Fruit fly (Drosophila melanogaster) whole organism, embryonic: Measurements from ENCODE around the gene Arfip.

Source experiments
- Ada2b ChIP-seq: fragments of 200-800 bp; sonication (Bioruptor generic); IDR thresholded peaks from 2 replicates; pipeline ENCODE4 v1.3.6; 2022; ENCODE audit warnings: missing biosample characterization, missing genetic modification characterization
- Aef1 ChIP-seq: fragments of 200-800 bp; sonication (Bioruptor generic); IDR thresholded peaks from 3 replicates; pipeline ENCODE4 v1.3.6; 2022; ENCODE audit warnings: missing biosample characterization, missing genetic modification characterization
- Asciz ChIP-seq: fragments of 200-800 bp; sonication (Bioruptor generic); optimal IDR thresholded peaks from 2 replicates; lab custom pipeline; 2017; ENCODE audit warnings: missing biosample characterization, mild to moderate bottlenecking, missing genetic modification characterization, missing genetic modification reagents
- Bgb ChIP-seq: fragments of 200-800 bp; sonication (Bioruptor generic); IDR thresholded peaks from 2 replicates; pipeline ENCODE4 v1.3.6; 2022; ENCODE audit warnings: missing biosample characterization, missing genetic modification characterization; ENCODE audit not compliant: partially characterized antibody
- CG10431 ChIP-seq: fragments of 200-800 bp; sonication (Bioruptor generic); optimal IDR thresholded peaks from 3 replicates; lab custom pipeline; 2018; ENCODE audit warnings: missing biosample characterization, mild to moderate bottlenecking, missing genetic modification characterization
- CG12391 ChIP-seq: fragments of 200-800 bp; sonication (Bioruptor generic); optimal IDR thresholded peaks from 3 replicates; lab custom pipeline; 2018; ENCODE audit warnings: missing biosample characterization, mild to moderate bottlenecking, missing genetic modification characterization, moderate library complexity
- CG12744 ChIP-seq: fragments of 200-800 bp; sonication (Bioruptor generic); optimal IDR thresholded peaks from 2 replicates; lab custom pipeline; 2016; ENCODE audit warnings: missing biosample characterization, missing genetic modification characterization
- CG13894 ChIP-seq: fragments of 200-800 bp; sonication (Bioruptor generic); optimal IDR thresholded peaks from 3 replicates; lab custom pipeline; 2018; ENCODE audit warnings: missing biosample characterization, mild to moderate bottlenecking, missing genetic modification characterization, moderate library complexity
- CG14050 ChIP-seq: fragments of 200-800 bp; sonication (Bioruptor generic); IDR thresholded peaks from 3 replicates; pipeline ENCODE4 v1.3.6; 2022; ENCODE audit warnings: missing biosample characterization, missing genetic modification characterization
- CG14667 ChIP-seq: fragments of 200-800 bp; sonication (Bioruptor generic); IDR thresholded peaks from 2 replicates; pipeline ENCODE4 v1.3.6; 2022; ENCODE audit warnings: missing biosample characterization, missing genetic modification characterization
- CG1529 ChIP-seq: fragments of 200-800 bp; sonication (Bioruptor generic); optimal IDR thresholded peaks from 3 replicates; lab custom pipeline; 2018; ENCODE audit warnings: missing biosample characterization, missing genetic modification characterization
- CG16815 ChIP-seq: fragments of 200-800 bp; sonication (Bioruptor generic); optimal IDR thresholded peaks from 3 replicates; lab custom pipeline; 2017; ENCODE audit warnings: missing biosample characterization, mild to moderate bottlenecking, missing genetic modification characterization
- CG17802 ChIP-seq: fragments of 200-800 bp; sonication (Bioruptor generic); optimal IDR thresholded peaks from 2 replicates; lab custom pipeline; 2018; ENCODE audit warnings: missing biosample characterization, mild to moderate bottlenecking, missing genetic modification characterization, moderate library complexity
- CG18011 ChIP-seq: fragments of 200-800 bp; sonication (Bioruptor generic); optimal IDR thresholded peaks from 2 replicates; lab custom pipeline; 2017; ENCODE audit warnings: missing biosample characterization, missing genetic modification characterization, mild to moderate bottlenecking, moderate library complexity, missing genotype
- CG3065 ChIP-seq: fragments of 200-800 bp; sonication (Bioruptor generic); optimal IDR thresholded peaks from 2 replicates; lab custom pipeline; 2016; ENCODE audit warnings: missing biosample characterization, missing genetic modification characterization
- CG34376 ChIP-seq: fragments of 200-800 bp; sonication (Bioruptor generic); optimal IDR thresholded peaks from 2 replicates; lab custom pipeline; 2018; ENCODE audit warnings: missing biosample characterization, mild to moderate bottlenecking, missing genetic modification characterization
- CG34422 ChIP-seq: fragments of 200-800 bp; sonication (Bioruptor generic); IDR thresholded peaks from 3 replicates; pipeline ENCODE4 v1.3.6; 2022; ENCODE audit warnings: missing biosample characterization, missing genetic modification characterization
- CG3726 ChIP-seq: fragments of 200-800 bp; sonication (Bioruptor generic); IDR thresholded peaks from 3 replicates; pipeline ENCODE4, ENCODE4 v1.3.6; 2022; ENCODE audit warnings: missing biosample characterization, missing genetic modification characterization
- CG3838 ChIP-seq: fragments of 200-800 bp; sonication (Bioruptor generic); optimal IDR thresholded peaks from 3 replicates; lab custom pipeline; 2016; ENCODE audit warnings: missing biosample characterization, missing genetic modification characterization
- CG6791 ChIP-seq: fragments of 200-800 bp; sonication (Bioruptor generic); IDR thresholded peaks from 3 replicates; pipeline ENCODE4 v1.3.6; 2022; ENCODE audit warnings: missing biosample characterization, missing genetic modification characterization; ENCODE audit not compliant: partially characterized antibody
- CG7786 ChIP-seq: fragments of 200-800 bp; sonication (Bioruptor generic); optimal IDR thresholded peaks from 2 replicates; lab custom pipeline; 2016; ENCODE audit warnings: missing biosample characterization, missing genetic modification characterization
- CG8359 ChIP-seq: fragments of 200-800 bp; sonication (Bioruptor generic); optimal IDR thresholded peaks from 2 replicates; lab custom pipeline; 2017; ENCODE audit warnings: missing biosample characterization, mild to moderate bottlenecking, missing genetic modification characterization, borderline replicate concordance
- CG9727 ChIP-seq: fragments of 200-800 bp; sonication (Bioruptor generic); optimal IDR thresholded peaks from 3 replicates; lab custom pipeline; 2017; ENCODE audit warnings: missing biosample characterization, mild to moderate bottlenecking, missing genetic modification characterization
- CkIIα-i1 ChIP-seq: fragments of 200-800 bp; sonication (Bioruptor generic); IDR thresholded peaks from 2 replicates; pipeline ENCODE4 v1.3.6; 2022; ENCODE audit warnings: missing biosample characterization, missing genetic modification characterization
- Dbx ChIP-seq: fragments of 200-800 bp; sonication (Bioruptor generic); IDR thresholded peaks from 3 replicates; pipeline ENCODE4 v1.3.6; 2022; ENCODE audit warnings: missing biosample characterization, missing genetic modification characterization
- Dll ChIP-seq: fragments of 200-800 bp; sonication (Bioruptor generic); IDR thresholded peaks from 4 replicates; pipeline ENCODE4 v1.3.6; 2022; ENCODE audit warnings: missing biosample characterization, missing genetic modification characterization; ENCODE audit not compliant: partially characterized antibody
- Gsc ChIP-seq: fragments of 200-800 bp; sonication (Bioruptor generic); IDR thresholded peaks from 2 replicates; pipeline ENCODE4 v1.3.6; 2022; ENCODE audit warnings: missing biosample characterization, missing genetic modification characterization
- Hr39 ChIP-seq: fragments of >200 bp; optimal IDR thresholded peaks from 2 replicates; lab custom pipeline; 2017
- NC2α ChIP-seq: fragments of 200-800 bp; sonication (Bioruptor generic); optimal IDR thresholded peaks from 2 replicates; lab custom pipeline; 2016; ENCODE audit warnings: missing biosample characterization, missing genetic modification characterization
- Nf-YB ChIP-seq: fragments of 200-800 bp; sonication (Bioruptor generic); optimal IDR thresholded peaks from 3 replicates; lab custom pipeline; 2019; ENCODE audit warnings: missing biosample characterization, mild to moderate bottlenecking, missing genetic modification characterization, moderate library complexity
- Oaz ChIP-seq: fragments of 200-800 bp; sonication (Bioruptor generic); IDR thresholded peaks from 2 replicates; pipeline ENCODE4 v1.3.6; 2022; ENCODE audit warnings: missing biosample characterization, missing genetic modification characterization
- Oli ChIP-seq: fragments of 200-800 bp; sonication (Bioruptor generic); optimal IDR thresholded peaks from 2 replicates; lab custom pipeline; 2018; ENCODE audit warnings: missing biosample characterization, mild to moderate bottlenecking, missing genetic modification characterization, moderate library complexity
- Poxn ChIP-seq: fragments of 200-800 bp; sonication (Bioruptor generic); IDR thresholded peaks from 2 replicates; pipeline ENCODE4 v1.3.6; 2022; ENCODE audit warnings: missing biosample characterization, missing genetic modification characterization
- Side ChIP-seq: fragments of 200-800 bp; sonication (Bioruptor generic); optimal IDR thresholded peaks from 2 replicates; lab custom pipeline; 2016; ENCODE audit warnings: missing biosample characterization, missing genetic modification characterization
- Tbp ChIP-seq: fragments of >200 bp; optimal IDR thresholded peaks from 2 replicates; lab custom pipeline; 2018; ENCODE audit warnings: missing biosample characterization, missing genetic modification characterization
- aop ChIP-seq: fragments of 200-800 bp; sonication (Bioruptor generic); IDR thresholded peaks from 2 replicates; pipeline ENCODE4 v1.3.6; 2022; ENCODE audit warnings: missing biosample characterization, missing genetic modification characterization
- bigmax ChIP-seq: fragments of 200-800 bp; sonication (Bioruptor generic); optimal IDR thresholded peaks from 2 replicates; lab custom pipeline; 2018; ENCODE audit warnings: missing biosample characterization, mild to moderate bottlenecking, missing genetic modification characterization
- disco-r ChIP-seq: fragments of 200-800 bp; sonication (Bioruptor generic); optimal IDR thresholded peaks from 2 replicates; lab custom pipeline; 2016; ENCODE audit warnings: missing biosample characterization, missing genetic modification characterization
- dmrt11E ChIP-seq: fragments of 200-800 bp; sonication (Bioruptor generic); optimal IDR thresholded peaks from 3 replicates; lab custom pipeline; 2018; ENCODE audit warnings: missing biosample characterization, mild to moderate bottlenecking, missing genetic modification characterization, moderate library complexity
- dysf ChIP-seq: fragments of 200-800 bp; sonication (Bioruptor generic); IDR thresholded peaks from 3 replicates; pipeline ENCODE4 v1.3.6; 2022; ENCODE audit warnings: missing biosample characterization, missing genetic modification characterization
- exex ChIP-seq: fragments of 200-800 bp; sonication (Bioruptor generic); optimal IDR thresholded peaks from 4 replicates; lab custom pipeline; 2018; ENCODE audit warnings: missing biosample characterization, mild to moderate bottlenecking, missing genetic modification characterization, moderate library complexity
- kah ChIP-seq: fragments of 200-800 bp; sonication (Bioruptor generic); optimal IDR thresholded peaks from 2 replicates; lab custom pipeline; 2018; ENCODE audit warnings: missing biosample characterization, mild to moderate bottlenecking, missing genetic modification characterization
- ken ChIP-seq: fragments of 200-800 bp; sonication (Bioruptor generic); IDR thresholded peaks from 3 replicates; pipeline ENCODE4 v1.3.6; 2022; ENCODE audit warnings: missing biosample characterization, missing genetic modification characterization
- oc ChIP-seq: fragments of 200-800 bp; sonication (Bioruptor generic); optimal IDR thresholded peaks from 2 replicates; lab custom pipeline; 2018; ENCODE audit warnings: missing biosample characterization, mild to moderate bottlenecking, missing genetic modification characterization, moderate library complexity
- pfk ChIP-seq: fragments of 200-800 bp; sonication (Bioruptor generic); optimal IDR thresholded peaks from 2 replicates; lab custom pipeline; 2018; ENCODE audit warnings: missing biosample characterization, mild to moderate bottlenecking, missing genetic modification characterization, moderate library complexity
- pita ChIP-seq: fragments of 200-800 bp; sonication (Bioruptor generic); optimal IDR thresholded peaks from 2 replicates; lab custom pipeline; 2017; ENCODE audit warnings: missing biosample characterization, mild to moderate bottlenecking, missing genetic modification characterization
- pum ChIP-seq: fragments of 200-800 bp; sonication (Bioruptor generic); optimal IDR thresholded peaks from 2 replicates; lab custom pipeline; 2016; ENCODE audit warnings: missing biosample characterization, missing genetic modification characterization
- rib ChIP-seq: fragments of 200-800 bp; sonication (Bioruptor generic); IDR thresholded peaks from 2 replicates; pipeline ENCODE4 v1.3.6; 2022; ENCODE audit warnings: missing biosample characterization, missing genetic modification characterization
- tin ChIP-seq: fragments of 200-800 bp; sonication (Bioruptor generic); optimal IDR thresholded peaks from 3 replicates; lab custom pipeline; 2016; ENCODE audit warnings: missing biosample characterization, missing genetic modification characterization
- trem ChIP-seq: fragments of 200-800 bp; optimal IDR thresholded peaks from 3 replicates; lab custom pipeline; 2019; ENCODE audit warnings: missing biosample characterization, mild to moderate bottlenecking, missing genetic modification characterization, moderate library complexity
- zfh1 ChIP-seq: fragments of 200-800 bp; sonication (Bioruptor generic); IDR thresholded peaks from 3 replicates; pipeline ENCODE4 v1.3.6; 2022; ENCODE audit warnings: missing biosample characterization, missing genetic modification characterization

Arfip gene

DNA sequence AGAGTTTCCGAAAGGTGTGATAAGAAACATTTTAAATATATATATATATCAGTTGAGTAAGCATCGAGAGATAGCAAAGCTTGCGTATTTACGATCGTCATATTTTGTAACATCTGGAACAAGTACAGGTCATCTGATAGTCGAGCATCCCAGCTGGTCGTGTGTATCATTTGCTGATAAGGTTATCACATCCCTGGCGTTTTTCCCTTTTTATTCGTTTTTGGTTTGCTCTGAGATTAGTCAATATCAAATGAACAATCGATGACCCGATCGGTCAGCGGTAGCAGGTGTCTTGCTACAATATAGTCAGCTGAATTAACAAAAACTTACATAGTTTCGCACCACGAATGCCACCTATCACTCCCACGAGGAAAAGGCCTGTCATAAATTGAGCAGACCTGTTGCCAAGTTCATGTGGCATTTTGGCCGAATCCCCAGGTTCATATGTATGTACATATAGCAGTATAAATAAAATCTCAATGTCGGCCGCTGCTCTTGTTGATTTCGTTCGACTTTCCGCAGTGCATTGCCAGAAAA is 33.9 kb downstream of the Arfip start (continued):
- no peak for TF ChIP-seq NC2α (GFP tag; lab: Kevin White, UChicago)
- TF ChIP-seq Dll (GFP tag; lab: Robert Waterston, UW): no peak
- no peak for TF ChIP-seq Oaz (GFP tag; lab: Robert Waterston, UW)
- no peak for TF ChIP-seq disco-r
- peak; percentile 60 for TF ChIP-seq CG12391 (tag; lab: Kevin White, UChicago)
- TF ChIP-seq pfk (GFP tag; lab: Kevin White, UChicago): no peak
- peak; percentile 29; the same call in 2 of the 3 replicates for TF ChIP-seq CG14050 (GFP tag; lab: Robert Waterston, UW)
- no peak for TF ChIP-seq CG1529
- TF ChIP-seq ken (GFP tag; lab: Robert Waterston, UW): no peak
- no peak for TF ChIP-seq CG3838 (GFP tag; lab: Kevin White, UChicago)
- no peak for TF ChIP-seq CG17802 (tag; lab: Kevin White, UChicago)
- TF ChIP-seq Gsc (GFP tag; lab: Robert Waterston, UW): no peak
- TF ChIP-seq CG3726 (GFP tag; lab: Robert Waterston, UW): no peak
- TF ChIP-seq Ada2b: peak; percentile 57
- no peak for TF ChIP-seq CG13894 (tag; lab: Kevin White, UChicago)
- TF ChIP-seq dysf (GFP tag; lab: Robert Waterston, UW): peak; percentile 73
- TF ChIP-seq CG6791 (GFP tag; lab: Robert Waterston, UW): no peak
- no peak for TF ChIP-seq Bgb
- TF ChIP-seq Asciz (GFP tag; lab: Kevin White, UChicago): peak; percentile 32
- peak; percentile 22 for TF ChIP-seq CG16815 (GFP tag; lab: Kevin White, UChicago)
- no peak for TF ChIP-seq aop
- no peak for TF ChIP-seq Side (GFP tag; lab: Kevin White, UChicago)
- TF ChIP-seq CG12744: no peak
- TF ChIP-seq CkIIα-i1: no peak
- no peak for TF ChIP-seq pita
- TF ChIP-seq CG18011 (GFP tag; lab: Kevin White, UChicago): no peak
- peak; percentile 60 for TF ChIP-seq CG9727 (GFP tag; lab: Kevin White, UChicago)
- no peak for TF ChIP-seq Tbp (GFP tag; lab: Kevin White, UChicago)
- TF ChIP-seq tin (GFP tag; lab: Kevin White, UChicago): peak; percentile 5
- TF ChIP-seq rib (GFP tag; lab: Robert Waterston, UW): no peak
- TF ChIP-seq CG14667 (GFP tag; lab: Robert Waterston, UW): no peak
- 0 out of 3 replicates have a peak, but pooled peaks have one; percentile 9 for TF ChIP-seq CG34422 (GFP tag; lab: Robert Waterston, UW)
- no peak for TF ChIP-seq Poxn (GFP tag; lab: Robert Waterston, UW)
- TF ChIP-seq Hr39 (lab: Kevin White, UChicago): no peak
- peak; percentile 58; the same call in 1 of the 3 replicates for TF ChIP-seq zfh1 (GFP tag; lab: Robert Waterston, UW)
- TF ChIP-seq trem: no peak
- no peak for TF ChIP-seq bigmax (GFP tag; lab: Kevin White, UChicago)
- no peak for TF ChIP-seq pum (GFP tag; lab: Kevin White, UChicago)
- peak; percentile 35; the same call in 1 of the 3 replicates for TF ChIP-seq Dbx (GFP tag; lab: Robert Waterston, UW)
- no peak for TF ChIP-seq kah (GFP tag; lab: Kevin White, UChicago)
- TF ChIP-seq exex (tag; lab: Kevin White, UChicago): peak; percentile 65
- no peak for TF ChIP-seq CG8359 (GFP tag; lab: Kevin White, UChicago)
- TF ChIP-seq CG10431 (GFP tag; lab: Kevin White, UChicago): no peak
- peak; percentile 52 for TF ChIP-seq Aef1 (GFP tag; lab: Robert Waterston, UW)
- TF ChIP-seq CG3065 (GFP tag; lab: Kevin White, UChicago): no peak
- TF ChIP-seq CG34376 (GFP tag; lab: Kevin White, UChicago): peak; percentile 49
- no peak for TF ChIP-seq Nf-YB
- TF ChIP-seq oc (tag; lab: Kevin White, UChicago): peak; percentile 19
- peak; percentile 73 for TF ChIP-seq Oli (tag; lab: Kevin White, UChicago)
- no peak for TF ChIP-seq CG7786 (GFP tag; lab: Kevin White, UChicago)
- TF ChIP-seq dmrt11E: no peak
